Worm (Caenorhabditis elegans) whole organism, L2 larva: ENCODE results near the gene irld-40.

ENCODE experiments used
- F13H6.1 ChIP-seq: sonication (generic microtip); optimal IDR thresholded peaks from 2 replicates; lab custom pipeline; 2016; ENCODE audit warnings: missing genetic modification characterization, missing compliant biosample characterization
- nhr-25 ChIP-seq: fragments of 150-350 bp; sonication (generic microtip); optimal IDR thresholded peaks from 3 replicates; lab custom pipeline; 2014; ENCODE audit warnings: missing biosample characterization, missing genetic modification characterization

DNA sequence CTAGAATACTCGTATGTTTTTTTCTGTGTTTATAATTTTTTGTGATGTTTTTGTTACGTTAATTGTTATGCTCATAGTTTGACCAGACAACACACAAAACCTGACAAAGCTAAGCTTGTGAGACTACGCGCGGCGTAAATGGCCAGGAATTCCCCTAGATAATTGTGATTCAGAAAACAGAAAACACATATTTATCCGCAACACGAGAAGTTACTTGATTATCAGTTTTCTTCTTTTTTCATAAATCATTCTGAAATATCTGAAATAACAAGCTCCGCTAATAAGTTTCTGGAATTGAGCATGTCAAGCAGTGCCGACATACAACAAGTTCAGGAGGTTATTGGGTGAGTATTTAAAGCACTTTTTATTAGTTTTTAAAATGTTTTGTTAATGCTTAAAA lies 48.5 kb downstream of the irld-40 start, which contains the start of gene srw-100:
- TF ChIP-seq nhr-25 (tag; lab: Kevin White, UChicago) = no peak
- TF ChIP-seq F13H6.1 (tag; lab: Kevin White, UChicago) = no peak
